Worm (Caenorhabditis elegans): ENCODE measurements around the gene Y43C5A.7.
"Not testable (repeated sequence)": the region's sequence is repeated elsewhere in the genome, so short reads cannot be mapped to it uniquely, and the experiment has no call there.

Gene Y43C5A.7

DNA sequence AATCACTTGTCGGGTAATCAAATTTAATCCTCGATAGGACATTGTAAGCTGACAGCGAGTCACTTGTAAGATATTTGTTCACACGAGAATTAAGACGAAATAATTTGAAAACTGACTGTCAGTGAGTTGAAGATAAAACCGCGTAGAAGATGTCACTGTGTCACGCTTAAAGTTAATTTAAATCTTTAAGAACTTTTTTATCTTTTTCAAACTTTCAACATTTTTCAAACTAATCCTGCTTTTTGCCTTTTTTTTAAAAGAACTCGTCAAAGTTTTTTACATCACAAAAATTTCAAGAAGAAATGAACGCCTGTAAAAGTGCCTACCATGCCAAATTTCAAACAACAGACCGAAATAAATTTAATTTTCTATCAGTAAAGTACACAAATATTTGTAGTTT is 36.5 kb downstream of the Y43C5A.7 start, which contains the start of gene acs-18:
TSS of gene acs-18 (minus strand) at position 101 of the 400 bp plus-strand sequence.
- TF ChIP-seq F10B5.3 (tag; optimal IDR thresholded peaks at IDR 0.05) (no peak), lim-7 (GFP tag; IDR thresholded peaks at IDR 0.05) (no peak), nhr-111 (GFP tag; optimal IDR thresholded peaks at IDR 0.05) (no peak), nhr-10 (tag; optimal IDR thresholded peaks at IDR 0.05) (no peak), nhr-237 (tag; optimal IDR thresholded peaks at IDR 0.05) (no peak), pha-4 (GFP tag; IDR thresholded peaks at IDR 0.05) (no peak), pha-4 (tag; optimal IDR thresholded peaks at IDR 0.05) (no peak), ceh-32 (tag; optimal IDR thresholded peaks at IDR 0.05; ENCODE audit: poor library complexity) (no peak), egl-27 (tag; optimal IDR thresholded peaks at IDR 0.05) (no peak), lin-38 (GFP tag; IDR thresholded peaks at IDR 0.05) (no peak), nhr-102 (tag; optimal IDR thresholded peaks at IDR 0.05) (no peak), spr-3 (GFP tag; optimal IDR thresholded peaks at IDR 0.05) (no peak)

DNA sequence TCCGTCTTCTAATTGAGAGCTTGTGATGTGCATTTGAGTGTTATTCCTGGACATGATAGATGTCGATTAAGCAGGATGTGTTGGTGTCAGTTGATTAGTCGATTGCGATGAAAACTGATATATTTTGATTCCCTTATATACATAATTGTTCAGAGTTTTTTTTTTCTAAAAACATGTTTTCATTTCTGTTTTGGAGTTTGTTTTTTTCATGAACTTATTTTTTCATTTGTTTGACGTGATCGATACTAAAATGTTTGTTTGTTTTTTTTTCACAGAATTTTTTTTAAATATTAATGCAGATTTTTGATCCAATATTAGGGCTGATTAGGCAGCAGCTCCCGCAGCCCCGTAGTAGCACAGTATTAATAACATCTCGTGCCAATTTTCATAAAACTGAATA is 41.1 kb downstream of the Y43C5A.7 start, which contains the start of gene R09E10.2:
TSS of gene R09E10.2 (minus strand) at position 101 of the 400 bp plus-strand sequence.
- TF ChIP-seq rbr-2 (tag; optimal IDR thresholded peaks at IDR 0.05) = no peak
- TF ChIP-seq unc-62 (GFP tag; optimal IDR thresholded peaks at IDR 0.05 in 1 of 2) = peak in 1 of 2 experiments; percentile 38
- TF ChIP-seq unc-62 (tag; optimal IDR thresholded peaks at IDR 0.05) = no peak

DNA sequence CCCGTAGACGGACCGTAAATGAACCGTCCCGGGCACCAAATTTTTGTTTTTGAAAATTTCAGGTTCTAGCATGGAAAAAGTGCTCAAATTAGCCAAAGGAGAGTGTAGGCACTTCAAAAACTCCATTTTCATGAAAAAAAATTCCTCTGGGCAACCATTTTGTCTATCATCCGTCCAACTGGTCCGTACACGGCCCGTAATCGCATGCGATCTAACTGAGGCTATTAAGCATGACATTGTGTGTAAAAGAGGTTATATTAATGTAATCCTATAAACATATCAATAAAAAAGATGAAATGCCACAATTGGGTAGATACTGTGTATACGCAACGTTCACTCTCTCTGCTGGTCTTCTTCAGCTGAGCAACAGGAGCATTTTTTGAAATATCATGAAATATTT is 45.6 kb downstream of the Y43C5A.7 start, which contains the start of gene R09E10.1:
TSS of gene R09E10.1 (minus strand) at position 101 of the 400 bp plus-strand sequence.
- TF ChIP-seq nhr-11 (tag; optimal IDR thresholded peaks at IDR 0.05); hlh-11 (tag; optimal IDR thresholded peaks at IDR 0.05); tra-1 (GFP tag; IDR thresholded peaks at IDR 0.05): not testable (repeated sequence)

DNA sequence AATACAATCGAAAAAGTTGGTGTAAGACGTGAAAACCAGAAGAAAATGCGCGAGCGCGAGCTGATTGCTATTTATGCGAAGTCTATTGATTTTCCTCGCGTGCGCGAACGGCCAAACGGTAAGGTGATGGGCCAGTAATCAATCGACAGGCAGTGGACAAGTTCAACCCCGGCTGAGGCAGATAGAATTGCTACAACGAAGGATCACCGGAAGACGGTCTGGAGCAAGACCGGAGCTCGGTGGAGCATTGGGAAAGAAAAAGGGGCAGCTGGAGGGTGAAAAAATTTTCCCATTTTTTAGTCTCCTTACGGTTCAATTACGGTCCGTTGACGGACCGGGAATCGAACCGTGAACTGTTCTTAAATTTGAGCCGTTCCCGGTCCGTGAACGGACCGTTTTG is 46.3 kb downstream of the Y43C5A.7 start:
- TF ChIP-seq snpc-1.2 (GFP tag; IDR thresholded peaks at IDR 0.05) = peak; percentile 88
- peak; percentile 54; the same call in 1 of the 2 replicates for TF ChIP-seq mdt-29 (GFP tag; IDR thresholded peaks at IDR 0.05)
- peak; percentile 50; the same call in 1 of the 2 replicates for TF ChIP-seq Y48G9A.11 (GFP tag; IDR thresholded peaks at IDR 0.05)
- TF ChIP-seq ctbp-1 (GFP tag; IDR thresholded peaks at IDR 0.05) = peak; percentile 50; the same call in 1 of the 2 replicates
- 0 out of 2 replicates have a peak, but pooled peaks have one; percentile 12 for TF ChIP-seq lin-29 (GFP tag; IDR thresholded peaks at IDR 0.05)
- peak; percentile 54; the same call in 1 of the 2 replicates for TF ChIP-seq F26F4.8 (GFP tag; conservative IDR thresholded peaks at IDR 0.05)
- TF ChIP-seq D1046.2 (GFP tag; IDR thresholded peaks at IDR 0.05) = 0 out of 2 replicates have a peak, but pooled peaks have one; percentile 62
- TF ChIP-seq php-3 (GFP tag; IDR thresholded peaks at IDR 0.05) = peak; percentile 48; the same call in 1 of the 2 replicates
- peak; percentile 56 for TF ChIP-seq set-16 (GFP tag; IDR thresholded peaks at IDR 0.05)
- peak; percentile 54 for TF ChIP-seq pha-4 (GFP tag; IDR thresholded peaks at IDR 0.05)
- TF ChIP-seq pha-4 (tag; optimal IDR thresholded peaks at IDR 0.05) = not testable (repeated sequence)
- 0 out of 2 replicates have a peak, but pooled peaks have one; percentile 17 for TF ChIP-seq hmg-1.1 (GFP tag; IDR thresholded peaks at IDR 0.05)
- TF ChIP-seq egl-43 (GFP tag; IDR thresholded peaks at IDR 0.05) = peak; percentile 83
- TF ChIP-seq arid-1 (GFP tag; conservative IDR thresholded peaks at IDR 0.05) = 0 out of 2 replicates have a peak, but pooled peaks have one; percentile 50
- TF ChIP-seq vab-7 (GFP tag; IDR thresholded peaks at IDR 0.05) = peak; percentile 61
- TF ChIP-seq dmd-8 (GFP tag; IDR thresholded peaks at IDR 0.05) = peak; percentile 68; the same call in 1 of the 2 replicates
- TF ChIP-seq lin-38 (GFP tag; IDR thresholded peaks at IDR 0.05) = peak; percentile 35; the same call in 1 of the 2 replicates
- peak; percentile 61; the same call in 1 of the 2 replicates for TF ChIP-seq lim-7 (GFP tag; IDR thresholded peaks at IDR 0.05)

All from whole organism, L4 larva.